Fruit fly (Drosophila melanogaster) whole organism: ENCODE measurements around the gene bru3.

Source experiments
- CG8478 ChIP-seq: fragments of >200 bp; optimal IDR thresholded peaks from 2 replicates; lab custom pipeline; 2018; ENCODE audit warnings: inconsistent platforms
- Dll ChIP-seq: fragments of >200 bp; optimal IDR thresholded peaks from 2 replicates; lab custom pipeline; 2017
- EcR ChIP-seq, 2 experiments: fragments of >200 bp; optimal IDR thresholded peaks; 2 replicates each; lab custom pipeline; 2017; ENCODE audit warnings: missing biosample characterization in 2 of 2, missing genetic modification characterization in 2 of 2, missing genetic modification reagents in 2 of 2
- psq ChIP-seq: fragments of >200 bp; optimal IDR thresholded peaks from 2 replicates; lab custom pipeline; 2017
- usp ChIP-seq: fragments of >200 bp; optimal IDR thresholded peaks from 2 replicates; lab custom pipeline; 2017; ENCODE audit warnings: missing biosample characterization, missing genetic modification characterization, mixed read lengths

DNA sequence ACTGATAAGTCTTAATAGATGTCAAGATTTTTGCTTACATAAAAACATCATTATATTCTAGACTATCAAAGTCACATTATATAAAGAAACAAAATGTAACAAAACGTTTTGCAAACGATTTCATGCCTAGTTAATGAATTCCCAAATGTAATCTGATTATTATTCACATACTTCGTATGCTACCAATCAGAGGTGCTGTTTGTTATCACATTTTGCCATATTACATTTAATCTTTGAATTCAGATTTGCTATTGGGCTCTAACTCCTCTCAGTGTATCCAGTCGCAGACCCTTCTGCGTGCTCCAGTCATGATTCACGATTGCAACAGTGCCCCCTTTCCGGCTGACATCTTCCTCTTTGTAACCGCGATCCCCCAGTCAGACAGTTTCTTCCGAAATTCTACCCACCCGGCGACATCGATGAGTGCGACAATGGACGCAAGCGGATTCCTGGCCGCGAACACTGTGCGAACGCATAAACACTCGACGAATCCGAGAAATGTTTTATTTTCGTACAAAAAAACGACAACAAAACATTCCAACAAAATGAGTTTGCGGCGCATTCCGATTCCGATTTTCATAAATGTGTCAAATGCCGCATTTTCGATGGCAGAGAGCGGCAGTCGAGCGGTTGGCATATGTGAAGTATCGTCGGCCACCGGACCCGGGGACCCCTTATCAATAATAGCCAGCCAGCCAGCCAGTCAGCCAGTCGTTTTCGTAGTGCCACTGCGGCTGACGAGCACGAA lies 314.9 kb downstream of the bru3 start:
- TF ChIP-seq usp = no peak
- no peak for TF ChIP-seq psq (lab: Kevin White, UChicago)
- no peak for TF ChIP-seq CG8478
- no peak for TF ChIP-seq Dll
- no peak for TF ChIP-seq EcR (GFP tag; optimal IDR thresholded peaks at IDR 0.05; lab: Kevin White, UChicago)
